Worm (Caenorhabditis elegans): ENCODE measurements around the gene F18E9.1.

Gene F18E9.1

DNA sequence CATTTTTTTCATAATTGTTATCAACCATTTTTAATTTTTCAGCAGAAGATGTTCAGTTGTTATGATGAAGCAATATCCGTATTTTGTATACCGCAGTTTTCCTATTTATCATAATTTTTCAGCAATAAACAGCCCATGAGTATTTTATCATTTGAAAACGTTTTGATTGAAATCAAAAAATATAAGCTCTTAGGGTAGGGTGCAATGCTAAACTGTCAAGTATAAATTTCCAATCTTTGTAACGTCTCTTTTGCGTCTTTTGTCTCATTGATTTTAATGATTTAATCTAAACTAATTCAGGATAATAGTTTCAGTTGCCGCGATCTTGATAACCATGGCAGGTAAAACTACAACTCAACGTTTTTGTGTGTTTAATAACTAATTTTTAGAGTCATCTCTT, at the start of gene F18E9.1:
TSS of gene F18E9.1 (plus strand) at position 301 of the 400 bp plus-strand sequence.
- TF ChIP-seq unc-62 (GFP tag; optimal IDR thresholded peaks at IDR 0.05) = no peak

- TF ChIP-seq unc-62 (GFP tag; optimal IDR thresholded peaks at IDR 0.05) = no peak
Observed at ce11 chrX:8551687-8552327, 49.5 kb upstream of the F18E9.1 start, which contains the start of gene dhhc-14. Gene dhhc-14, plus strand, starts transcription at chrX:8552277.

DNA sequence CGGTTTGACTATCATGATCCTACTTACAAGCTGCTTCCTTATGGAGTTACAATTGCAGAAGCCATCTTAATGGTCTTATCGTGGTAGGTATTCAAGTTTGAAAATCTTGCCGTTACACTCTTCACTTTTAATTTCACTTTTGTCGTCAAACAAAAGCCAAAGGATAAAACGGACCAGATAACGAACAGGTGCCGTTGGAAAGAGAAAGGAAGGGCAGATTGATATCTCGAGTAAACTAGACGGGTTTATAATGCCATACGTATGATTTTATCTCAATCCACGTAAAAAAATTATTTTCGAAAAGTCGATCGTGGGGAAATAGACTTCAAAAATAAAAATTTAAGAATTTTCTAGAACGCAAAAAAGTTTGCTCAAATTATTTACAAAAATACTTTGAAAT, 47.3 kb upstream of the F18E9.1 start:
- no peak for TF ChIP-seq unc-62 (GFP tag; optimal IDR thresholded peaks at IDR 0.05)

DNA sequence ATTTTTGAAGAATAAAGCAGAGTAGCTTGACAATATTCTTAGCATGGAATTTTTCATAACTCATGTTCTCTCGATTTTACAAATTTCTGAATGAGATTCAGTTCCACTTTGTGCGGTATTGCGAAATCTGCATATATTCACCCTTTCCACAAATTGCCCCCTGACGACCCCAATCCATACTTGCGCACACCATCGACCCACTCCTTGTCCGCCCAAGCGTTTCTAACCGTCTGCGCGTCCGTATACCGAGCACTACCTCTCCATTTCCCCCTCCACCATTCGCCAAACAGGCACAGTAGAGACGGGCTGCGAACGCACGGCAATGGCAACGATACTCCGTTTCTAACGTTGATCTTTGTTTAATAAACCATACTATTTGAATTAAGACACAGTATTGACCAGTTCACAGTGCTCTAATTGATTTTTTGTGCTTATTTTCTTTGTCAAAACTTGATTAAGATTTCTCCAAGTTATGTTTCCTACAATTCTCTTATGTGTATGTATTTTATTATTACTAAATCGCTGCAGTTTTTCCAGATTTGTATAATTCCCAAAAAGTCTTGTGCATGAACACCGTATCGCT, 44.6 kb upstream of the F18E9.1 start, which contains the start of gene utx-1:
TSS of gene utx-1 (plus strand) at position 533 of the 583 bp plus-strand sequence.
- no peak for TF ChIP-seq unc-62 (GFP tag; optimal IDR thresholded peaks at IDR 0.05)

- no peak for TF ChIP-seq unc-62 (GFP tag; optimal IDR thresholded peaks at IDR 0.05)
Observed at ce11 chrX:8562586-8562985, 38.7 kb upstream of the F18E9.1 start.

ce11 chrX:8563663-8564450, 37.5 kb upstream of the F18E9.1 start:
- no peak for TF ChIP-seq unc-62 (GFP tag; optimal IDR thresholded peaks at IDR 0.05)

ce11 chrX:8564451-8564795, 36.9 kb upstream of the F18E9.1 start:
- TF ChIP-seq unc-62 (GFP tag; optimal IDR thresholded peaks at IDR 0.05) = no peak

DNA sequence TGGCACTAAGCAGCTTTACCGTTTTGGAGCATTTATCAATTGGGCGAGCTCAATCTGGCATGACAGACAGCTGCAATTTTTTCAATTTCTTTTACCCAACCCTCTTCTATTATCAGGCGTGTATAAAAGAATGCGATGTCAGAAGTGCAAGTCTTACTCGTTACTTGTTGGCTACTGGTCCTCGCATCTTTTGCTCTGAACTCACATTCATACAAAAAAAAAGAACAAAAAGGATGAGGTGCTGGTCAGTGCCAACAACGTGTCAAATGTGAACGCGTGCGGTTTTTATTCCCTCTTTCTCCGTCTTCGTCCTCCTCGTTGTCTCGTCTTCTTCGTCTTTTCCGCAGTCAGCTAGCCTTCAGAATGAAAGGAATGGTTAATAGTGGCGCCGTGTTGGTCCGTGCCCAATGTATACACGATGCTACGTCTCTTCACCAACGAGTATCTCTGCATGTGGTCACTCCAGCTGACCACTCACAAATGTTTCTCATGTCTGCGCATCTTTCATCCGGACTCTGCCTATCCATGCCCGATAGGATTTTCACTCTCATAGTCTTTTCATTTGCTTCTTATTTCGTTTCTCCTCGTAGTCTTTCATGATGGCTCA, 35.4 kb upstream of the F18E9.1 start:
- TF ChIP-seq unc-62 (GFP tag; optimal IDR thresholded peaks at IDR 0.05) = no peak

- TF ChIP-seq unc-62 (GFP tag; optimal IDR thresholded peaks at IDR 0.05) = no peak
Observed at ce11 chrX:8566521-8567032, 34.8 kb upstream of the F18E9.1 start.

ce11 chrX:8567166-8567565, 34.2 kb upstream of the F18E9.1 start:
- no peak for TF ChIP-seq unc-62 (GFP tag; optimal IDR thresholded peaks at IDR 0.05)

DNA sequence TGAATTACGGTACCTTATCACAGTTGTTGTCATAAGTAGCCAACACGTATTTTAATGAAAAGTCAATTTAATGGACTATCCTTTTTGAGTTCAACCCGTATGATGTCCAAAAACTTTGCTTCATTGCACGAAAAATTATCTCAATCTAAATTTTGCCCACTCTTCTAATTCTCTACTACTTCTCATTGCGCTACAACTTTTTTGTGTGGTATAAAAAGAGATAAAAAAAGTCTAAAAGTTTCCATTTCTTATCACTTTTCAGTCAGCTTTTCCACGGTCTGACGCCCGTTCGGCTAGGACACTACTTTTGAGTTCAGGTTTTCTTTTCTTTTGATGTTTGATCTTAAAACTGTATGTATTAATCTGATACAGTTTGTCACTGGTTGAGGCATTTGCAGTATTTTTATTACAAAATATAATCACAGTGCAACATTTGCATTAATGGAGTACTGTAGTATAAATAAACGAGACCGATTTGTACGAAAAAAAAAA, 33.5 kb upstream of the F18E9.1 start:
- TF ChIP-seq unc-62 (GFP tag; optimal IDR thresholded peaks at IDR 0.05) = no peak

DNA sequence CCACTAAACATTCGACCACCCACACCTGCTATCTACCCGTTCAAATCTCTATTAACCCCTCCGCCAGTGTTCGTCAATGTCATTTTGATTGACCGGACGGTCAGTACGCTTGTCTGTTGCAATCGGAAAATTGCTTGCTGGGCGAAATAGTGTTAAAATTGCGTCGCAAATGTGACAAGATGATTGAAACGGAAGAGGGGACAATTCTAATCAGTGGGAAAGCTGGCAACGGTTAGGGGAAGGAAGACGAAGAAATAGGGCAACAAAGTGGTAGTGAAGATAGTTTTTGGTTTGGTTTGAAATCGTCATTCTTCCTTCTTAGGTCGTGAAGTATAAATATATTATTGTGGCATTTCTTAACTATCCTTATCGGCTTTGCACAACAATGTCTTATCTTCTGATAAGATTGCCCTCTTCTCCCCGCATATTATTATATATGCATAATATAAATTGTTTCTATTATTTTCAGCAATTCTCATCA, 32.9 kb upstream of the F18E9.1 start:
- TF ChIP-seq unc-62 (GFP tag; optimal IDR thresholded peaks at IDR 0.05) = no peak

DNA sequence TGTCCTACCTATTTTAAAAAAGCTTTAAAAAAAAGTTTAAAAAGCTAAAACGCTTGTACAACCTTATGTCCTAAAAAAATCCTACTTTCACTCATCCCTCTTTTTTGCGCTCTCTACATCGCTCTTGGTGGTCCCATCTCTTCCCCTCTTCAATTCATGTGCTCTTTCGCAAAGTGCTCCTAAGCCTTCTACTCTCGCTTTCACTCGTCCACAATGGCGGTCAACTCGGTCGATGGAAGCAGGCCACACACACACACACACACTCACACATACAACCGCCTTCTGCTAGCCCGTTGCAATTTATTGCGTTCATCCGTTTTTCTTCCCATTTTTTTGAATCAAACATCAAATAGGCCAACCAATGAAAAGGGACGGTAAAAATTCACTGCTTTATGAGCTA, 32.2 kb upstream of the F18E9.1 start:
- no peak for TF ChIP-seq unc-62 (GFP tag; optimal IDR thresholded peaks at IDR 0.05)

- TF ChIP-seq unc-62 (GFP tag; optimal IDR thresholded peaks at IDR 0.05) = no peak
Observed at ce11 chrX:8570997-8571517, 30.3 kb upstream of the F18E9.1 start, which contains the start of gene jmjd-3.1. Gene jmjd-3.1, plus strand, starts transcription at chrX:8571047.

ce11 chrX:8580217-8580616, 21.1 kb upstream of the F18E9.1 start, which contains the start of gene F18E9.4:
Gene F18E9.4, plus strand, starts transcription at chrX:8580517.
- no peak for TF ChIP-seq unc-62 (GFP tag; optimal IDR thresholded peaks at IDR 0.05)

Measured in whole organism, dauer.